Fruit fly (Drosophila melanogaster) whole organism, pupa: ENCODE measurements around the gene CG18666.

Source experiments
- CG10348 ChIP-seq: fragments of 200-800 bp; sonication (Bioruptor generic); IDR thresholded peaks from 2 replicates; pipeline ENCODE4 v1.3.6; 2022; ENCODE audit warnings: missing biosample characterization, missing genetic modification characterization
- CG12605 ChIP-seq: fragments of 200-800 bp; sonication (Bioruptor generic); IDR thresholded peaks from 2 replicates; pipeline ENCODE4 v1.3.6; 2022; ENCODE audit warnings: missing biosample characterization, missing genetic modification characterization
- CG13204 ChIP-seq: fragments of 200-800 bp; sonication (Bioruptor generic); optimal IDR thresholded peaks from 2 replicates; lab custom pipeline; 2018; ENCODE audit warnings: missing biosample characterization, mild to moderate bottlenecking, missing genetic modification characterization, moderate library complexity
- CG32121 ChIP-seq: fragments of 200-800 bp; sonication (Bioruptor generic); IDR thresholded peaks from 2 replicates; pipeline ENCODE4 v1.3.6; 2022; ENCODE audit warnings: missing biosample characterization, missing genetic modification characterization
- CG4496 ChIP-seq: fragments of 200-800 bp; sonication (Bioruptor generic); IDR thresholded peaks from 3 replicates; pipeline ENCODE4 v1.3.6; 2022; ENCODE audit warnings: missing biosample characterization, missing genetic modification characterization
- CG8159 ChIP-seq: fragments of 200-800 bp; sonication (Bioruptor generic); optimal IDR thresholded peaks from 3 replicates; lab custom pipeline; 2018; ENCODE audit warnings: missing biosample characterization, mild to moderate bottlenecking, missing genetic modification characterization, moderate library complexity
- CG9948 ChIP-seq: fragments of 200-800 bp; sonication (Bioruptor generic); optimal IDR thresholded peaks from 2 replicates; lab custom pipeline; 2018; ENCODE audit warnings: missing biosample characterization, mild to moderate bottlenecking, missing genetic modification characterization, moderate library complexity
- D1 ChIP-seq: fragments of 200-800 bp; sonication (Bioruptor generic); optimal IDR thresholded peaks from 2 replicates; lab custom pipeline; 2018; ENCODE audit warnings: missing biosample characterization, mild to moderate bottlenecking, missing genetic modification characterization, moderate library complexity
- EcR ChIP-seq: fragments of 200-800 bp; sonication (Bioruptor generic); optimal IDR thresholded peaks from 3 replicates; lab custom pipeline; 2019; ENCODE audit warnings: missing biosample characterization, missing genetic modification characterization, mild to moderate bottlenecking, moderate library complexity, missing genetic modification reagents
- Ets98B ChIP-seq: fragments of 200-800 bp; sonication (Bioruptor generic); IDR thresholded peaks from 2 replicates; pipeline ENCODE4 v1.3.6; 2022; ENCODE audit warnings: missing biosample characterization, missing genetic modification characterization
- Pif1A ChIP-seq: fragments of 200-800 bp; sonication (Bioruptor generic); optimal IDR thresholded peaks from 3 replicates; lab custom pipeline; 2016; ENCODE audit warnings: missing biosample characterization, missing genetic modification characterization
- gl ChIP-seq: fragments of 200-800 bp; sonication (Bioruptor generic); optimal IDR thresholded peaks from 2 replicates; lab custom pipeline; 2018; ENCODE audit warnings: missing biosample characterization, mild to moderate bottlenecking, missing genetic modification characterization

DNA sequence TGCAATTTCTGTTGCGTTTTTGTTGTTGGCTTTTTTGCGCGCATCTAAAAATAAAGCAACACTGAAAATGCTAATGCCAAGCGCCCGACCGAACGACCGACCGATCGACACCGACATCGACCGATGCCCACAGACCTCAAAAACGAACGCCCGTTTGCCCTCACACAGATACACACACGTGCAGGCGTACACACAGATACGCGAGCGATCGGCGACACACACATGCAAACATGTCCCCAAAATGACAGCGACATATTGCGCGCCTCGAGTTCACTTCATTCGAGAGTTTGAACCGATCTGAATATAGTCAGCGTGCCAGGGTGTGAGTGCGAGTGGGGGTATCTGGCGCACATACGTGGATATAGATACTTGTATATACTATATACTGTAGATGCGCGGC, 26.6 kb downstream of the CG18666 start:
- TF ChIP-seq CG8159 (no peak), CG9948 (no peak), EcR (peak; percentile 71), Ets98B (peak; percentile 14; the same call in 1 of the 2 replicates), CG10348 (GFP tag; lab: Robert Waterston, UW) (no peak), gl (tag; lab: Kevin White, UChicago) (no peak), CG13204 (peak; percentile 52), CG12605 (GFP tag; lab: Robert Waterston, UW) (no peak), CG32121 (GFP tag; lab: Robert Waterston, UW) (no peak), CG4496 (GFP tag; lab: Robert Waterston, UW) (no peak), Pif1A (GFP tag; lab: Kevin White, UChicago) (no peak), D1 (tag; lab: Kevin White, UChicago) (no peak)
